Worm (Caenorhabditis elegans) whole organism, L1 larva: ENCODE measurements around the gene frpr-15.

Experiments
- C34B4.2 ChIP-seq: sonication (generic microtip); optimal IDR thresholded peaks from 2 replicates; lab custom pipeline; 2017; ENCODE audit warnings: mild to moderate bottlenecking, missing genetic modification characterization, missing compliant biosample characterization
- ama-1 ChIP-seq: fragments of 150-350 bp; optimal IDR thresholded peaks from 2 replicates; lab custom pipeline; 2014
- blmp-1 ChIP-seq: fragments of 150-350 bp; optimal IDR thresholded peaks from 2 replicates; lab custom pipeline; 2014; ENCODE audit warnings: missing biosample characterization, missing genetic modification characterization
- ceh-63 ChIP-seq: fragments of 200-800 bp; sonication (Bioruptor generic); optimal IDR thresholded peaks from 2 replicates; lab custom pipeline; 2018; ENCODE audit warnings: mild to moderate bottlenecking, missing genetic modification characterization, missing compliant biosample characterization
- ceh-8 ChIP-seq: fragments of 200-800 bp; sonication (Bioruptor generic); optimal IDR thresholded peaks from 2 replicates; lab custom pipeline; 2018; ENCODE audit warnings: mild to moderate bottlenecking, missing genetic modification characterization, moderate library complexity, missing compliant biosample characterization
- ceh-88 ChIP-seq: fragments of 200-800 bp; sonication (Bioruptor generic); IDR thresholded peaks from 2 replicates; pipeline ENCODE4 v1.3.6; 2022; ENCODE audit warnings: missing genetic modification characterization, missing compliant biosample characterization
- ceh-90 ChIP-seq: sonication (generic microtip); optimal IDR thresholded peaks from 2 replicates; lab custom pipeline; 2016; ENCODE audit warnings: missing genetic modification characterization, missing compliant biosample characterization
- ces-1 ChIP-seq: fragments of 150-350 bp; optimal IDR thresholded peaks from 2 replicates; lab custom pipeline; 2014; ENCODE audit warnings: missing biosample characterization, missing genetic modification reagents, missing genetic modification characterization
- dpl-1 ChIP-seq, 3 experiments: fragments of 150-350 bp in 2 of 3; sonication (generic microtip) in 1 of 3; optimal IDR thresholded peaks; 2 replicates each; lab custom pipeline; 2014 to 2017; ENCODE audit warnings: missing biosample characterization in 3 of 3, missing genetic modification characterization in 3 of 3, missing genetic modification reagents in 3 of 3
- dsc-1 ChIP-seq: sonication (generic microtip); optimal IDR thresholded peaks from 2 replicates; lab custom pipeline; 2016; ENCODE audit warnings: mild to moderate bottlenecking, missing genetic modification characterization, missing compliant biosample characterization
- efl-1 ChIP-seq, 4 experiments: fragments of 150-350 bp; optimal IDR thresholded peaks in 3 of 4; peaks in 1 of 4; 1 replicate in 1 of 4; 2 replicates in 3 of 4; lab custom pipeline; 2014; ENCODE audit warnings: missing biosample characterization in 2 of 4, missing genetic modification characterization in 2 of 4, missing genetic modification reagents in 2 of 4
- efl-3 ChIP-seq: fragments of 200-800 bp; sonication (Bioruptor generic); optimal IDR thresholded peaks from 2 replicates; lab custom pipeline; 2018; ENCODE audit warnings: mild to moderate bottlenecking, missing genetic modification characterization, missing compliant biosample characterization
- egl-27 ChIP-seq, 2 experiments: fragments of 150-350 bp in 1 of 2; sonication (generic microtip); optimal IDR thresholded peaks; 3 replicates each; lab custom pipeline; 2017 to 2018; ENCODE audit warnings: missing biosample characterization in 2 of 2, missing genetic modification characterization in 2 of 2, missing genetic modification reagents in 2 of 2
- elt-2 ChIP-seq: sonication (generic microtip); optimal IDR thresholded peaks from 2 replicates; lab custom pipeline; 2016; ENCODE audit warnings: missing genetic modification characterization, mild to moderate bottlenecking, inconsistent platforms, missing compliant biosample characterization, missing genetic modification reagents
- elt-3 ChIP-seq, 6 experiments: fragments of 150-350 bp in 1 of 6; sonication (generic microtip); optimal IDR thresholded peaks; 2 replicates each; lab custom pipeline; 2017 to 2018; ENCODE audit warnings: missing biosample characterization in 6 of 6, missing genetic modification characterization in 6 of 6, inconsistent platforms in 1 of 6
- ets-5 ChIP-seq: fragments of 200-800 bp; sonication (Bioruptor generic); IDR thresholded peaks from 2 replicates; pipeline ENCODE4 v1.3.6; 2022; ENCODE audit warnings: missing genetic modification characterization, missing compliant biosample characterization
- fkh-4 ChIP-seq: sonication (generic microtip); optimal IDR thresholded peaks from 2 replicates; lab custom pipeline; 2016; ENCODE audit warnings: missing compliant biosample characterization, missing genetic modification characterization, borderline replicate concordance
- fkh-8 ChIP-seq: sonication (generic microtip); optimal IDR thresholded peaks from 2 replicates; lab custom pipeline; 2016; ENCODE audit warnings: mild to moderate bottlenecking, missing genetic modification characterization, missing compliant biosample characterization
- hlh-17 ChIP-seq: fragments of 200-800 bp; sonication (Bioruptor generic); optimal IDR thresholded peaks from 2 replicates; lab custom pipeline; 2018; ENCODE audit warnings: missing genetic modification characterization, mild to moderate bottlenecking, missing compliant biosample characterization, moderate library complexity, borderline replicate concordance
- hlh-4 ChIP-seq: sonication (generic microtip); optimal IDR thresholded peaks from 2 replicates; lab custom pipeline; 2016; ENCODE audit warnings: mild to moderate bottlenecking, missing genetic modification characterization, missing compliant biosample characterization
- hpl-2 ChIP-seq: fragments of 150-350 bp; optimal IDR thresholded peaks from 2 replicates; lab custom pipeline; 2014; ENCODE audit warnings: missing biosample characterization, missing genetic modification reagents, missing genetic modification characterization
- jun-1 ChIP-seq: fragments of 150-350 bp; optimal IDR thresholded peaks from 2 replicates; lab custom pipeline; 2014; ENCODE audit warnings: missing biosample characterization, missing genetic modification reagents, missing genetic modification characterization
- lin-13 ChIP-seq: fragments of 150-350 bp; optimal IDR thresholded peaks from 2 replicates; lab custom pipeline; 2014; ENCODE audit warnings: missing biosample characterization, missing genetic modification reagents, missing genetic modification characterization
- lin-14 ChIP-seq: fragments of 200-800 bp; sonication (Bioruptor generic); optimal IDR thresholded peaks from 2 replicates; lab custom pipeline; 2018; ENCODE audit warnings: mild to moderate bottlenecking, missing genetic modification characterization, moderate library complexity, missing compliant biosample characterization
- lin-35 ChIP-seq, 2 experiments: fragments of 150-350 bp; optimal IDR thresholded peaks; 2 replicates each; lab custom pipeline; 2014; ENCODE audit warnings: missing biosample characterization in 2 of 2, missing genetic modification characterization in 2 of 2, missing genetic modification reagents in 2 of 2
- lir-3 ChIP-seq: sonication (generic microtip); optimal IDR thresholded peaks from 2 replicates; lab custom pipeline; 2016; ENCODE audit warnings: mild to moderate bottlenecking, missing genetic modification characterization, moderate library complexity, missing compliant biosample characterization; ENCODE audit not compliant: poor library complexity
- nhr-12 ChIP-seq: sonication (generic microtip); optimal IDR thresholded peaks from 2 replicates; lab custom pipeline; 2017; ENCODE audit warnings: missing biosample characterization, missing genetic modification characterization
- nhr-19 ChIP-seq: fragments of 200-800 bp; sonication (Bioruptor generic); conservative IDR thresholded peaks from 2 replicates; pipeline ENCODE4 v1.3.6; 2022; ENCODE audit warnings: missing genetic modification characterization, missing compliant biosample characterization
- nhr-237 ChIP-seq: fragments of 150-350 bp; optimal IDR thresholded peaks from 2 replicates; lab custom pipeline; 2014; ENCODE audit warnings: missing biosample characterization, missing genetic modification characterization
- nhr-28 ChIP-seq: fragments of 150-350 bp; optimal IDR thresholded peaks from 2 replicates; lab custom pipeline; 2014; ENCODE audit warnings: missing biosample characterization, missing genetic modification characterization
- nhr-77 ChIP-seq: fragments of 150-350 bp; optimal IDR thresholded peaks from 2 replicates; lab custom pipeline; 2014; ENCODE audit warnings: missing biosample characterization, missing genetic modification characterization
- nhr-85 ChIP-seq: sonication (generic microtip); peaks from one replicate; lab custom pipeline; 2016; ENCODE audit warnings: missing genetic modification characterization, inconsistent platforms, missing compliant biosample characterization
- pax-3 ChIP-seq: fragments of 200-800 bp; sonication (Bioruptor generic); optimal IDR thresholded peaks from 2 replicates; lab custom pipeline; 2018; ENCODE audit warnings: mild to moderate bottlenecking, missing genetic modification characterization, moderate library complexity, missing compliant biosample characterization
- rnt-1 ChIP-seq: sonication (generic microtip); optimal IDR thresholded peaks from 2 replicates; lab custom pipeline; 2016; ENCODE audit warnings: mild to moderate bottlenecking, missing genetic modification characterization, moderate library complexity, missing compliant biosample characterization
- snpc-4 ChIP-seq: fragments of 150-350 bp; optimal IDR thresholded peaks from 2 replicates; lab custom pipeline; 2014; ENCODE audit warnings: missing biosample characterization, missing genetic modification characterization
- snu-23 ChIP-seq: sonication (generic microtip); optimal IDR thresholded peaks from 2 replicates; lab custom pipeline; 2016; ENCODE audit warnings: missing genetic modification characterization, missing compliant biosample characterization
- sup-37 ChIP-seq: fragments of 200-800 bp; sonication (Bioruptor generic); optimal IDR thresholded peaks from 2 replicates; lab custom pipeline; 2018; ENCODE audit warnings: mild to moderate bottlenecking, missing genetic modification characterization, missing compliant biosample characterization
- swsn-7 ChIP-seq: sonication (generic microtip); optimal IDR thresholded peaks from 2 replicates; lab custom pipeline; 2016; ENCODE audit warnings: missing genetic modification characterization, missing compliant biosample characterization
- unc-62 ChIP-seq: fragments of 150-350 bp; optimal IDR thresholded peaks from 2 replicates; lab custom pipeline; 2014; ENCODE audit warnings: missing biosample characterization, missing genetic modification reagents, missing genetic modification characterization
- unc-86 ChIP-seq: sonication (generic microtip); optimal IDR thresholded peaks from 2 replicates; lab custom pipeline; 2016; ENCODE audit warnings: missing genetic modification characterization, missing compliant biosample characterization
- unc-98 ChIP-seq: fragments of 200-800 bp; sonication (Bioruptor generic); IDR thresholded peaks from 2 replicates; pipeline ENCODE4 v1.3.6; 2022; ENCODE audit warnings: missing genetic modification characterization, missing compliant biosample characterization
- vab-15 ChIP-seq: sonication (generic microtip); optimal IDR thresholded peaks from 2 replicates; lab custom pipeline; 2017; ENCODE audit warnings: missing genotype, mild to moderate bottlenecking, missing genetic modification characterization, missing compliant biosample characterization
- zag-1 ChIP-seq: fragments of 150-350 bp; optimal IDR thresholded peaks from 2 replicates; lab custom pipeline; 2014; ENCODE audit warnings: missing biosample characterization, missing genetic modification characterization
- ztf-11 ChIP-seq, 2 experiments: sonication (generic microtip); optimal IDR thresholded peaks; 2 replicates each; lab custom pipeline; 2016 to 2017; ENCODE audit warnings: missing genetic modification characterization in 2 of 2, missing biosample characterization in 1 of 2, missing compliant biosample characterization in 1 of 2
- ztf-4 ChIP-seq: fragments of 150-350 bp; optimal IDR thresholded peaks from 2 replicates; lab custom pipeline; 2014; ENCODE audit warnings: missing biosample characterization, missing genetic modification characterization

frpr-15 gene

DNA sequence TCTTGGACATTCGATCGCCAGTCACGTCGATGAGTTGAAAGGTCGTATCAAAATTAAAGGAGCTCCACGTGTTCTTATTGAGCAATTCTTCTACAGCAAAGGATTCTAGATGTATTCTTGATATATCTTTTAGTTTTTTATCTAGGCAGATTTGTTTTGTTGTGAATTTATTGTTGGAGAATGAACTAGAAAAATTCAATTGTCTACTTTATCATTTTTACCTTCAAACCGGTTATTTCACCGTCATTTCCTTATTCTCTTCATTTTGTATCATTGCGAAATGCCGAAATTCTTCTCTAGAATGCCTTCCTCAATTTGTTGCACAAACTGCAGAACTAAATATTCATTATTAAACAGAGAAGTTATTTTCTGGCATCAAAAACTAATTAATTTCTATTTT, 49.3 kb downstream of the frpr-15 start, which contains the start of gene R11D1.10:
R11D1.10 (plus strand) TSS at position 301 of the 400 bp plus-strand sequence.
- no peak for TF ChIP-seq efl-1 (optimal IDR thresholded peaks at IDR 0.05; lab: Kevin White, UChicago)
- peak in 1 of 2 experiments; percentile 70 for TF ChIP-seq efl-1 (GFP tag; optimal IDR thresholded peaks at IDR 0.05 in 1 of 2; lab: Kevin White, UChicago)
- TF ChIP-seq ceh-63 (GFP tag; lab: Kevin White, UChicago): no peak
- TF ChIP-seq, all 84 proteins: peak for 1

DNA sequence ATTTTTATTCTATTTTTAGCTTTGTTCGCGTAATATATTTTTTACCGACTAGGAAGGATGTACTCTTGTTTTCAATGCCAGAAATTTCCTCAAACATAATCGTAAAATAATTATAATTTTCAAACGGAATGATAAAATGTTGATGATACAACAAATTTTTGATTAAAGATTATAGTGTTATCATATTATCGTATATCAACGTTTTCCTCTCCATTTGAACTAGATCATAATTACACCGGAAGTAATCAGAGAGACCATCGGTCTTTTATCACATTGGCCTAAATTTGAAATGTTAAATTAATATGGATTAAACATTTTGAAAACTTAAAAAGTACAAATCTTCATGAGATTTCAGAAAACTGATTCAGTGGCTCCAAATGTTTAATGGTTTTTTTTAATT, 52.8 kb downstream of the frpr-15 start:
- no peak for TF ChIP-seq egl-27 (tag; optimal IDR thresholded peaks at IDR 0.05; lab: Kevin White, UChicago)
- peak; percentile 69 for TF ChIP-seq nhr-85 (tag; lab: Kevin White, UChicago)
- no peak for TF ChIP-seq hpl-2 (GFP tag; lab: Kevin White, UChicago)
- peak; percentile 45 for TF ChIP-seq jun-1 (tag; lab: Kevin White, UChicago)
- no peak for TF ChIP-seq swsn-7 (tag; lab: Kevin White, UChicago)
- TF ChIP-seq elt-2 (tag; lab: Kevin White, UChicago): peak; percentile 80
- TF ChIP-seq nhr-19 (GFP tag; lab: Robert Waterston, UW): no peak
- peak in 2 of 6 experiments; percentile 11 to 29 for TF ChIP-seq elt-3 (tag; optimal IDR thresholded peaks at IDR 0.05; lab: Kevin White, UChicago)
- no peak for TF ChIP-seq efl-1 (optimal IDR thresholded peaks at IDR 0.05; lab: Kevin White, UChicago)
- TF ChIP-seq efl-1 (GFP tag; optimal IDR thresholded peaks at IDR 0.05 in 1 of 2; lab: Kevin White, UChicago): peak in 1 of 2 experiments; percentile 2
- TF ChIP-seq C34B4.2 (tag; lab: Kevin White, UChicago): no peak

ce11 chrV:12733465-12734248, 53.8 kb downstream of the frpr-15 start, which contains the start of the genes dhs-21 and xbx-9:
dhs-21 (minus strand) TSS chrV:12733645.
xbx-9 (plus strand) TSS chrV:12734198.
- TF ChIP-seq unc-62 (GFP tag; lab: Kevin White, UChicago) (no peak), sup-37 (no peak), nhr-77 (tag; lab: Kevin White, UChicago) (no peak), unc-86 (tag; lab: Kevin White, UChicago) (no peak), efl-3 (GFP tag; lab: Kevin White, UChicago) (no peak), ceh-63 (GFP tag; lab: Kevin White, UChicago) (no peak), lin-13 (GFP tag; lab: Kevin White, UChicago) (no peak), zag-1 (no peak), elt-2 (tag; lab: Kevin White, UChicago) (peak; percentile 60), dsc-1 (no peak), hpl-2 (GFP tag; lab: Kevin White, UChicago) (no peak), dpl-1 (GFP tag; optimal IDR thresholded peaks at IDR 0.05; lab: Kevin White, UChicago) (no peak), nhr-237 (tag; lab: Kevin White, UChicago) (no peak), lin-14 (GFP tag; lab: Kevin White, UChicago) (peak; percentile 31), ama-1 (lab: Kevin White, UChicago) (no peak), ceh-88 (GFP tag; lab: Robert Waterston, UW) (no peak), hlh-4 (tag; lab: Kevin White, UChicago) (no peak), efl-1 (optimal IDR thresholded peaks at IDR 0.05; lab: Kevin White, UChicago) (no peak), efl-1 (GFP tag; optimal IDR thresholded peaks at IDR 0.05 in 1 of 2; lab: Kevin White, UChicago) (no peak), lir-3 (tag; lab: Kevin White, UChicago) (no peak), nhr-85 (tag; lab: Kevin White, UChicago) (no peak), vab-15 (no peak), ces-1 (GFP tag; lab: Kevin White, UChicago) (no peak), unc-98 (GFP tag; lab: Robert Waterston, UW) (no peak), snu-23 (no peak), ceh-8 (GFP tag; lab: Kevin White, UChicago) (no peak), fkh-4 (tag; lab: Kevin White, UChicago) (no peak), ceh-90 (no peak), hlh-17 (GFP tag; lab: Kevin White, UChicago) (no peak), nhr-28 (tag; lab: Kevin White, UChicago) (no peak), pax-3 (tag; lab: Kevin White, UChicago) (no peak), fkh-8 (tag; lab: Kevin White, UChicago) (no peak), ets-5 (GFP tag; lab: Robert Waterston, UW) (no peak), ztf-4 (no peak), lin-35 (GFP tag; optimal IDR thresholded peaks at IDR 0.05; lab: Kevin White, UChicago) (peak in 1 of 2 experiments; percentile 39), nhr-12 (no peak), snpc-4 (tag; lab: Kevin White, UChicago) (no peak), ztf-11 (tag; optimal IDR thresholded peaks at IDR 0.05; lab: Kevin White, UChicago) (no peak), rnt-1 (no peak), blmp-1 (tag; lab: Kevin White, UChicago) (peak; percentile 48)
